Worm (Caenorhabditis elegans): ENCODE data around the gene npax-4.

ce11 chrIV:8906164-8906563, 26.5 kb upstream of the npax-4 start, which contains the start of gene C27B7.6:
- no peak for TF ChIP-seq ama-1 (optimal IDR thresholded peaks at IDR 0.05)
- no peak for TF ChIP-seq tbx-37 (GFP tag; conservative IDR thresholded peaks at IDR 0.05)
- no peak for TF ChIP-seq tra-4 (tag; optimal IDR thresholded peaks at IDR 0.05)
- no peak for TF ChIP-seq F13C5.2 (tag; optimal IDR thresholded peaks at IDR 0.05)
- no peak for TF ChIP-seq ceh-36 (tag; optimal IDR thresholded peaks at IDR 0.05)
- no peak for TF ChIP-seq scrt-1 (GFP tag; IDR thresholded peaks at IDR 0.05)
- no peak for TF ChIP-seq ets-7 (tag; optimal IDR thresholded peaks at IDR 0.05)
- no peak for TF ChIP-seq B0310.2 (tag; optimal IDR thresholded peaks at IDR 0.05)
- no peak for TF ChIP-seq sea-1 (GFP tag; conservative IDR thresholded peaks at IDR 0.05)
- TF ChIP-seq ceh-13 (GFP tag; optimal IDR thresholded peaks at IDR 0.05), result no peak
- no peak for TF ChIP-seq tbx-11 (GFP tag; IDR thresholded peaks at IDR 0.05)
